Fruit fly (Drosophila melanogaster) whole organism, adult: ENCODE measurements around the gene CG15625.

Source experiments
- CG11617 ChIP-seq: fragments of 200-800 bp; sonication (Bioruptor generic); optimal IDR thresholded peaks from 2 replicates; lab custom pipeline; 2017; ENCODE audit warnings: mild to moderate bottlenecking, missing biosample characterization, missing genetic modification reagents, missing genetic modification characterization
- CG12768 ChIP-seq: fragments of 200-800 bp; sonication (Bioruptor generic); optimal IDR thresholded peaks from 2 replicates; lab custom pipeline; 2017; ENCODE audit warnings: missing biosample characterization, missing genetic modification characterization, mild to moderate bottlenecking, moderate library complexity, missing genetic modification reagents
- CG14711 ChIP-seq: fragments of 200-800 bp; sonication (Bioruptor generic); optimal IDR thresholded peaks from 2 replicates; lab custom pipeline; 2018; ENCODE audit warnings: missing biosample characterization, mild to moderate bottlenecking, missing genetic modification characterization, moderate library complexity
- CG1620 ChIP-seq: fragments of 200-800 bp; sonication (Bioruptor generic); optimal IDR thresholded peaks from 2 replicates; lab custom pipeline; 2016; ENCODE audit warnings: missing biosample characterization, missing genetic modification characterization
- CG33017 ChIP-seq: fragments of 200-800 bp; sonication (Bioruptor generic); optimal IDR thresholded peaks from 2 replicates; lab custom pipeline; 2018; ENCODE audit warnings: missing biosample characterization, mild to moderate bottlenecking, missing genetic modification characterization, moderate library complexity
- CG5204 ChIP-seq: fragments of 200-800 bp; sonication (Bioruptor generic); optimal IDR thresholded peaks from 2 replicates; lab custom pipeline; 2016; ENCODE audit warnings: missing biosample characterization, missing genetic modification characterization
- CG7045 ChIP-seq: fragments of 200-800 bp; sonication (Bioruptor generic); optimal IDR thresholded peaks from 2 replicates; lab custom pipeline; 2017; ENCODE audit warnings: missing biosample characterization, mild to moderate bottlenecking, missing genetic modification characterization
- CG7101 ChIP-seq: fragments of 200-800 bp; sonication (Bioruptor generic); optimal IDR thresholded peaks from 2 replicates; lab custom pipeline; 2018; ENCODE audit warnings: missing biosample characterization, mild to moderate bottlenecking, missing genetic modification characterization, moderate library complexity
- Clk ChIP-seq: fragments of 200-800 bp; sonication (Bioruptor generic); optimal IDR thresholded peaks from 2 replicates; lab custom pipeline; 2017; ENCODE audit warnings: missing biosample characterization, missing genetic modification characterization
- Crg-1 ChIP-seq: fragments of 200-800 bp; sonication (Bioruptor generic); optimal IDR thresholded peaks from 2 replicates; lab custom pipeline; 2016; ENCODE audit warnings: missing biosample characterization, missing genetic modification characterization
- Hr96 ChIP-seq: fragments of 200-800 bp; sonication (Bioruptor generic); optimal IDR thresholded peaks from 2 replicates; lab custom pipeline; 2016; ENCODE audit warnings: missing biosample characterization, missing genetic modification characterization
- Mnt ChIP-seq: fragments of 200-800 bp; sonication (Bioruptor generic); optimal IDR thresholded peaks from 2 replicates; lab custom pipeline; 2016; ENCODE audit warnings: missing biosample characterization, mild to moderate bottlenecking, missing genetic modification characterization
- bab1 ChIP-seq: fragments of 200-800 bp; sonication (Bioruptor generic); optimal IDR thresholded peaks from 3 replicates; lab custom pipeline; 2019; ENCODE audit warnings: missing biosample characterization, mild to moderate bottlenecking, missing genetic modification characterization, moderate library complexity
- cic ChIP-seq: fragments of 200-800 bp; sonication (Bioruptor generic); optimal IDR thresholded peaks from 2 replicates; lab custom pipeline; 2017; ENCODE audit warnings: missing biosample characterization, mild to moderate bottlenecking, missing genetic modification characterization, moderate library complexity
- cnc ChIP-seq, 2 experiments: fragments of >200 bp; optimal IDR thresholded peaks; 2 replicates each; lab custom pipeline; 2017
- kay ChIP-seq: fragments of 200-800 bp; sonication (Bioruptor generic); peaks from one replicate; lab custom pipeline; 2016; ENCODE audit warnings: missing biosample characterization, missing genetic modification characterization, borderline replicate concordance
- ovo ChIP-seq: fragments of 200-800 bp; sonication (Bioruptor generic); optimal IDR thresholded peaks from 2 replicates; lab custom pipeline; 2016; ENCODE audit warnings: missing biosample characterization, missing genetic modification characterization
- pad ChIP-seq: fragments of 200-800 bp; sonication (Bioruptor generic); optimal IDR thresholded peaks from 3 replicates; lab custom pipeline; 2017; ENCODE audit warnings: missing biosample characterization, missing genetic modification characterization, mild to moderate bottlenecking, moderate library complexity, missing genetic modification reagents
- tj ChIP-seq: fragments of 200-800 bp; sonication (Bioruptor generic); optimal IDR thresholded peaks from 3 replicates; lab custom pipeline; 2017; ENCODE audit warnings: missing biosample characterization, mild to moderate bottlenecking, missing genetic modification characterization, moderate library complexity
- toe ChIP-seq: fragments of 200-800 bp; sonication (Bioruptor generic); optimal IDR thresholded peaks from 2 replicates; lab custom pipeline; 2016; ENCODE audit warnings: missing biosample characterization, missing genetic modification characterization

The CG15625 gene

dm6 chr2L:4854822-4855221 is 35.0 kb upstream of the CG15625 start:
- TF ChIP-seq Hr96 (GFP tag; lab: Kevin White, UChicago): no peak
- no peak for TF ChIP-seq cnc (optimal IDR thresholded peaks at IDR 0.05; lab: Kevin White, UChicago)
- no peak for TF ChIP-seq CG7045
- TF ChIP-seq CG5204 (GFP tag; lab: Kevin White, UChicago): no peak
- no peak for TF ChIP-seq bab1 (GFP tag; lab: Kevin White, UChicago)
- TF ChIP-seq ovo (GFP tag; lab: Kevin White, UChicago): no peak
- no peak for TF ChIP-seq Clk (GFP tag; lab: Kevin White, UChicago)
- no peak for TF ChIP-seq CG7101 (tag; lab: Kevin White, UChicago)
- no peak for TF ChIP-seq CG1620 (GFP tag; lab: Kevin White, UChicago)
- TF ChIP-seq Crg-1 (GFP tag; lab: Kevin White, UChicago): no peak
- TF ChIP-seq pad (GFP tag; lab: Kevin White, UChicago): no peak
- no peak for TF ChIP-seq CG14711 (tag; lab: Kevin White, UChicago)
- TF ChIP-seq kay (GFP tag; lab: Kevin White, UChicago): no peak
- no peak for TF ChIP-seq toe (GFP tag; lab: Kevin White, UChicago)
- no peak for TF ChIP-seq Mnt (GFP tag; lab: Kevin White, UChicago)

- TF ChIP-seq Hr96 (GFP tag; lab: Kevin White, UChicago) (no peak), CG11617 (GFP tag; lab: Kevin White, UChicago) (no peak), CG1620 (GFP tag; lab: Kevin White, UChicago) (no peak), pad (GFP tag; lab: Kevin White, UChicago) (no peak), CG33017 (tag; lab: Kevin White, UChicago) (no peak), Clk (GFP tag; lab: Kevin White, UChicago) (no peak), Mnt (GFP tag; lab: Kevin White, UChicago) (no peak), cnc (optimal IDR thresholded peaks at IDR 0.05; lab: Kevin White, UChicago) (no peak), toe (GFP tag; lab: Kevin White, UChicago) (no peak), bab1 (GFP tag; lab: Kevin White, UChicago) (no peak), CG5204 (GFP tag; lab: Kevin White, UChicago) (no peak), CG12768 (GFP tag; lab: Kevin White, UChicago) (no peak), CG7045 (no peak), CG7101 (tag; lab: Kevin White, UChicago) (no peak), tj (GFP tag; lab: Kevin White, UChicago) (no peak), Crg-1 (GFP tag; lab: Kevin White, UChicago) (no peak), kay (GFP tag; lab: Kevin White, UChicago) (no peak)
Measured at dm6 chr2L:4856118-4856517, 33.7 kb upstream of the CG15625 start.

- TF ChIP-seq Clk (GFP tag; lab: Kevin White, UChicago) (no peak), CG5204 (GFP tag; lab: Kevin White, UChicago) (no peak), CG33017 (tag; lab: Kevin White, UChicago) (no peak), CG11617 (GFP tag; lab: Kevin White, UChicago) (no peak), CG1620 (GFP tag; lab: Kevin White, UChicago) (no peak), ovo (GFP tag; lab: Kevin White, UChicago) (no peak), CG7045 (no peak), pad (GFP tag; lab: Kevin White, UChicago) (no peak), bab1 (GFP tag; lab: Kevin White, UChicago) (no peak), Hr96 (GFP tag; lab: Kevin White, UChicago) (no peak), CG12768 (GFP tag; lab: Kevin White, UChicago) (no peak), tj (GFP tag; lab: Kevin White, UChicago) (no peak), CG14711 (tag; lab: Kevin White, UChicago) (no peak), cic (no peak), kay (GFP tag; lab: Kevin White, UChicago) (no peak), Crg-1 (GFP tag; lab: Kevin White, UChicago) (no peak)
Measured at dm6 chr2L:4861503-4861902, 28.3 kb upstream of the CG15625 start.

dm6 chr2L:4865400-4865799 is 24.4 kb upstream of the CG15625 start:
- TF ChIP-seq CG7101 (tag; lab: Kevin White, UChicago): no peak
- no peak for TF ChIP-seq CG33017 (tag; lab: Kevin White, UChicago)
- TF ChIP-seq CG12768 (GFP tag; lab: Kevin White, UChicago): no peak
- TF ChIP-seq bab1 (GFP tag; lab: Kevin White, UChicago): no peak
- no peak for TF ChIP-seq CG5204 (GFP tag; lab: Kevin White, UChicago)
- no peak for TF ChIP-seq CG7045
- no peak for TF ChIP-seq Hr96 (GFP tag; lab: Kevin White, UChicago)
- TF ChIP-seq CG11617 (GFP tag; lab: Kevin White, UChicago): no peak

dm6 chr2L:4868383-4868782 is 21.4 kb upstream of the CG15625 start:
- TF ChIP-seq Hr96 (GFP tag; lab: Kevin White, UChicago): no peak
- no peak for TF ChIP-seq CG7101 (tag; lab: Kevin White, UChicago)
- TF ChIP-seq toe (GFP tag; lab: Kevin White, UChicago): no peak
- no peak for TF ChIP-seq pad (GFP tag; lab: Kevin White, UChicago)
- no peak for TF ChIP-seq CG1620 (GFP tag; lab: Kevin White, UChicago)
- TF ChIP-seq tj (GFP tag; lab: Kevin White, UChicago): no peak
- TF ChIP-seq kay (GFP tag; lab: Kevin White, UChicago): no peak
- no peak for TF ChIP-seq cic
- no peak for TF ChIP-seq CG33017 (tag; lab: Kevin White, UChicago)
- no peak for TF ChIP-seq CG14711 (tag; lab: Kevin White, UChicago)
